Fruit fly (Drosophila melanogaster) whole organism, embryonic: ENCODE measurements around the gene CG17221.

ENCODE experiments used
- Aef1 ChIP-seq: fragments of 200-800 bp; sonication (Bioruptor generic); IDR thresholded peaks from 3 replicates; pipeline ENCODE4 v1.3.6; 2022; ENCODE audit warnings: missing biosample characterization, missing genetic modification characterization
- Asciz ChIP-seq: fragments of 200-800 bp; sonication (Bioruptor generic); optimal IDR thresholded peaks from 2 replicates; lab custom pipeline; 2017; ENCODE audit warnings: missing biosample characterization, mild to moderate bottlenecking, missing genetic modification characterization, missing genetic modification reagents
- Atf6 ChIP-seq: fragments of 200-800 bp; sonication (Bioruptor generic); IDR thresholded peaks from 2 replicates; pipeline ENCODE4 v1.3.6; 2022; ENCODE audit warnings: missing biosample characterization, missing genetic modification characterization
- Awh ChIP-seq: fragments of 200-800 bp; sonication (Bioruptor generic); IDR thresholded peaks from 2 replicates; pipeline ENCODE4, ENCODE4 v1.3.6; 2022; ENCODE audit warnings: missing biosample characterization, missing genetic modification characterization
- CG10366 ChIP-seq: fragments of 200-800 bp; sonication (Bioruptor generic); IDR thresholded peaks from 2 replicates; pipeline ENCODE4 v1.3.6; 2022; ENCODE audit warnings: missing biosample characterization, missing genetic modification characterization
- CG10959 ChIP-seq: fragments of 200-800 bp; sonication (Bioruptor generic); IDR thresholded peaks from 2 replicates; pipeline ENCODE4 v1.3.6; 2022; ENCODE audit warnings: missing biosample characterization, missing genetic modification characterization
- CG11093 ChIP-seq: fragments of 200-800 bp; sonication (Bioruptor generic); IDR thresholded peaks from 3 replicates; pipeline ENCODE4 v1.3.6; 2022; ENCODE audit warnings: missing biosample characterization, missing genetic modification characterization
- CG11247 ChIP-seq: fragments of 200-800 bp; sonication (Bioruptor generic); IDR thresholded peaks from 2 replicates; pipeline ENCODE4 v1.3.6; 2022; ENCODE audit warnings: missing biosample characterization, missing genetic modification characterization
- CG11398 ChIP-seq: fragments of 200-800 bp; sonication (Bioruptor generic); optimal IDR thresholded peaks from 2 replicates; lab custom pipeline; 2016; ENCODE audit warnings: missing biosample characterization, missing genetic modification characterization
- CG11723 ChIP-seq: fragments of 200-800 bp; sonication (Bioruptor generic); optimal IDR thresholded peaks from 2 replicates; lab custom pipeline; 2017; ENCODE audit warnings: missing biosample characterization, mild to moderate bottlenecking, missing genetic modification characterization
- CG12299 ChIP-seq: fragments of 200-800 bp; sonication (Bioruptor generic); optimal IDR thresholded peaks from 2 replicates; lab custom pipeline; 2018; ENCODE audit warnings: missing biosample characterization, mild to moderate bottlenecking, missing genetic modification characterization
- CG15479 ChIP-seq: fragments of 200-800 bp; sonication (Bioruptor generic); optimal IDR thresholded peaks from 3 replicates; lab custom pipeline; 2019; ENCODE audit warnings: missing biosample characterization, mild to moderate bottlenecking, missing genetic modification characterization, moderate library complexity
- CG1602 ChIP-seq: fragments of 200-800 bp; sonication (Bioruptor generic); optimal IDR thresholded peaks from 3 replicates; lab custom pipeline; 2016; ENCODE audit warnings: missing biosample characterization, missing genetic modification characterization
- CG18262 ChIP-seq: fragments of 200-800 bp; optimal IDR thresholded peaks from 3 replicates; lab custom pipeline; 2019; ENCODE audit warnings: missing biosample characterization, mild to moderate bottlenecking, missing genetic modification characterization, moderate library complexity
- CG2202 ChIP-seq: fragments of 200-800 bp; sonication (Bioruptor generic); optimal IDR thresholded peaks from 2 replicates; lab custom pipeline; 2018; ENCODE audit warnings: missing biosample characterization, mild to moderate bottlenecking, missing genetic modification characterization
- CG32772 ChIP-seq: fragments of 200-800 bp; sonication (Bioruptor generic); IDR thresholded peaks from 2 replicates; pipeline ENCODE4 v1.3.6; 2022; ENCODE audit warnings: missing biosample characterization, missing genetic modification characterization
- CG3847 ChIP-seq: fragments of 200-800 bp; sonication (Bioruptor generic); IDR thresholded peaks from 2 replicates; pipeline ENCODE4 v1.3.6; 2022; ENCODE audit warnings: missing biosample characterization, missing genetic modification characterization
- CG4282 ChIP-seq: fragments of 200-800 bp; sonication (Bioruptor generic); optimal IDR thresholded peaks from 2 replicates; lab custom pipeline; 2016; ENCODE audit warnings: missing biosample characterization, missing genetic modification characterization
- CG4707 ChIP-seq: fragments of 200-800 bp; sonication (Bioruptor generic); optimal IDR thresholded peaks from 2 replicates; lab custom pipeline; 2018; ENCODE audit warnings: missing biosample characterization, mild to moderate bottlenecking, missing genetic modification characterization, moderate library complexity
- CG4854 ChIP-seq: fragments of 200-800 bp; sonication (Bioruptor generic); optimal IDR thresholded peaks from 2 replicates; lab custom pipeline; 2016; ENCODE audit warnings: missing biosample characterization, missing genetic modification characterization, inconsistent platforms
- CG7357 ChIP-seq: fragments of 200-800 bp; sonication (Bioruptor generic); IDR thresholded peaks from 3 replicates; pipeline ENCODE4 v1.3.6; 2022; ENCODE audit warnings: missing biosample characterization, missing genetic modification characterization
- CG7987 ChIP-seq: fragments of 200-800 bp; sonication (Bioruptor generic); optimal IDR thresholded peaks from 2 replicates; lab custom pipeline; 2018; ENCODE audit warnings: missing biosample characterization, mild to moderate bottlenecking, missing genetic modification characterization, moderate library complexity
- CG8281 ChIP-seq: fragments of 200-800 bp; sonication (Bioruptor generic); optimal IDR thresholded peaks from 2 replicates; lab custom pipeline; 2018; ENCODE audit warnings: missing biosample characterization, mild to moderate bottlenecking, missing genetic modification characterization, moderate library complexity
- CHES-1-like ChIP-seq: fragments of 200-800 bp; sonication (Bioruptor generic); optimal IDR thresholded peaks from 2 replicates; lab custom pipeline; 2016; ENCODE audit warnings: missing biosample characterization, missing genetic modification characterization
- Dbx ChIP-seq: fragments of 200-800 bp; sonication (Bioruptor generic); IDR thresholded peaks from 3 replicates; pipeline ENCODE4 v1.3.6; 2022; ENCODE audit warnings: missing biosample characterization, missing genetic modification characterization
- Dll ChIP-seq: fragments of 200-800 bp; sonication (Bioruptor generic); IDR thresholded peaks from 4 replicates; pipeline ENCODE4 v1.3.6; 2022; ENCODE audit warnings: missing biosample characterization, missing genetic modification characterization; ENCODE audit not compliant: partially characterized antibody
- Doc3 ChIP-seq: fragments of 200-800 bp; sonication (Bioruptor generic); IDR thresholded peaks from 3 replicates; pipeline ENCODE4 v1.3.6; 2022; ENCODE audit warnings: missing biosample characterization, missing genetic modification characterization; ENCODE audit not compliant: partially characterized antibody
- Dp ChIP-seq: fragments of 200-800 bp; sonication (Bioruptor generic); optimal IDR thresholded peaks from 2 replicates; lab custom pipeline; 2018; ENCODE audit warnings: missing biosample characterization, mild to moderate bottlenecking, missing genetic modification characterization, moderate library complexity
- Drgx ChIP-seq: fragments of 200-800 bp; sonication (Bioruptor generic); IDR thresholded peaks from 2 replicates; pipeline ENCODE4 v1.3.6; 2022; ENCODE audit warnings: missing biosample characterization, missing genetic modification characterization
- ERR ChIP-seq: fragments of 200-800 bp; sonication (Bioruptor generic); optimal IDR thresholded peaks from 2 replicates; lab custom pipeline; 2016; ENCODE audit warnings: missing biosample characterization, missing genetic modification characterization
- Gsc ChIP-seq: fragments of 200-800 bp; sonication (Bioruptor generic); IDR thresholded peaks from 2 replicates; pipeline ENCODE4 v1.3.6; 2022; ENCODE audit warnings: missing biosample characterization, missing genetic modification characterization
- MESR4 ChIP-seq: fragments of 200-800 bp; sonication (Bioruptor generic); optimal IDR thresholded peaks from 2 replicates; lab custom pipeline; 2018; ENCODE audit warnings: missing biosample characterization, mild to moderate bottlenecking, missing genetic modification characterization, moderate library complexity
- Med ChIP-seq: fragments of 200-800 bp; sonication (Bioruptor generic); peaks from one replicate; lab custom pipeline; 2016; ENCODE audit warnings: missing biosample characterization, missing genetic modification characterization, mild to moderate bottlenecking, inconsistent platforms, moderate library complexity
- NC2β ChIP-seq: fragments of 200-800 bp; sonication (Bioruptor generic); optimal IDR thresholded peaks from 2 replicates; lab custom pipeline; 2016; ENCODE audit warnings: missing biosample characterization, missing genetic modification characterization
- Scr ChIP-seq: fragments of 200-800 bp; sonication (Bioruptor generic); IDR thresholded peaks from 2 replicates; pipeline ENCODE4 v1.3.6; 2022; ENCODE audit warnings: missing biosample characterization, missing genetic modification characterization; ENCODE audit not compliant: partially characterized antibody
- Trl ChIP-seq, 3 experiments: fragments of >200 bp in 2 of 3; fragments of 200-800 bp in 1 of 3; sonication (Bioruptor generic) in 1 of 3; optimal IDR thresholded peaks; 2 replicates in 1 of 3; 3 replicates in 2 of 3; lab custom pipeline; 2016 to 2017; ENCODE audit warnings: missing biosample characterization in 1 of 3, missing genetic modification characterization in 1 of 3
- az2 ChIP-seq: fragments of 200-800 bp; sonication (Bioruptor generic); optimal IDR thresholded peaks from 3 replicates; lab custom pipeline; 2016; ENCODE audit warnings: missing biosample characterization, missing genetic modification characterization
- bsh ChIP-seq, 2 experiments: fragments of 200-800 bp; sonication (Bioruptor generic); optimal IDR thresholded peaks; 2 replicates each; lab custom pipeline; 2017 to 2018; ENCODE audit warnings: mild to moderate bottlenecking in 2 of 2, missing biosample characterization in 2 of 2, missing genetic modification characterization in 2 of 2, moderate library complexity in 1 of 2
- chif ChIP-seq, 2 experiments: fragments of 200-800 bp; sonication (Bioruptor generic); optimal IDR thresholded peaks; 3 replicates each; lab custom pipeline; 2016; ENCODE audit warnings: missing biosample characterization in 2 of 2, missing genetic modification characterization in 2 of 2
- dimm ChIP-seq: fragments of 200-800 bp; sonication (Bioruptor generic); IDR thresholded peaks from 2 replicates; pipeline ENCODE4 v1.3.6; 2022; ENCODE audit warnings: missing biosample characterization, missing genetic modification characterization
- disco-r ChIP-seq: fragments of 200-800 bp; sonication (Bioruptor generic); optimal IDR thresholded peaks from 2 replicates; lab custom pipeline; 2016; ENCODE audit warnings: missing biosample characterization, missing genetic modification characterization
- fd3F ChIP-seq: fragments of 200-800 bp; sonication (Bioruptor generic); optimal IDR thresholded peaks from 2 replicates; lab custom pipeline; 2018; ENCODE audit warnings: missing biosample characterization, mild to moderate bottlenecking, missing genetic modification characterization, moderate library complexity
- gem ChIP-seq: fragments of 200-800 bp; sonication (Bioruptor generic); optimal IDR thresholded peaks from 2 replicates; lab custom pipeline; 2019; ENCODE audit warnings: missing biosample characterization, mild to moderate bottlenecking, missing genetic modification characterization, moderate library complexity
- ham ChIP-seq: fragments of 200-800 bp; sonication (Bioruptor generic); IDR thresholded peaks from 2 replicates; pipeline ENCODE4 v1.3.6; 2022; ENCODE audit warnings: missing biosample characterization, missing genetic modification characterization
- hb ChIP-seq: fragments of 200-800 bp; sonication (Bioruptor generic); IDR thresholded peaks from 3 replicates; pipeline ENCODE4 v1.3.6; 2022; ENCODE audit warnings: missing biosample characterization, missing genetic modification characterization; ENCODE audit not compliant: partially characterized antibody
- mirr ChIP-seq: fragments of 200-800 bp; sonication (Bioruptor generic); optimal IDR thresholded peaks from 3 replicates; lab custom pipeline; 2018; ENCODE audit warnings: missing biosample characterization, mild to moderate bottlenecking, missing genetic modification characterization
- org-1 ChIP-seq: fragments of 200-800 bp; sonication (Bioruptor generic); optimal IDR thresholded peaks from 2 replicates; lab custom pipeline; 2017; ENCODE audit warnings: missing biosample characterization, missing genetic modification characterization
- sima ChIP-seq: fragments of 200-800 bp; sonication (Bioruptor generic); optimal IDR thresholded peaks from 2 replicates; lab custom pipeline; 2016; ENCODE audit warnings: missing biosample characterization, missing genetic modification characterization
- sob ChIP-seq: fragments of 200-800 bp; sonication (Bioruptor generic); IDR thresholded peaks from 2 replicates; pipeline ENCODE4 v1.3.6; 2022; ENCODE audit warnings: missing biosample characterization, missing genetic modification characterization
- toy ChIP-seq: fragments of 200-800 bp; sonication (Bioruptor generic); IDR thresholded peaks from 2 replicates; pipeline ENCODE4 v1.3.6; 2022; ENCODE audit warnings: missing biosample characterization, missing genetic modification characterization

CG17221 gene

DNA sequence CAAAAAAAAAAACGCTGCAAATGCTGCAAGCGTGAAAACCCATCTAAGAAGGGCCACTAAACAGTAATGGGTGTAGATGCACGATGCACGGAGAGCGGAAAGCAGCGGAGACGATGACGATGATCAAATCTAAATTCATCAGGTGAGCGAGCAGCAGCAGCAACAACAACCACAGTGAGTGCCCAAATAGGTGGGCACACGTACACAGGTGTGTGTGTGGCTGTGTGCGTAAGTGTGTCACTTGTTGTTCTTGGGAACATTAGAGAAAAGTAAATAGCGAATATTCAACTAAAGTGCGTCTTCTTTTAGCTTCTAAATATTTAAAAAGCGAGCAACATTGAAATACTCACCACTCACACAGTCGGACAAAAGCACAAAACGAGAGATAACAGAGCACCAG is 46.5 kb upstream of the CG17221 start (continued):
- no peak for TF ChIP-seq CG15479 (GFP tag; lab: Kevin White, UChicago)
- no peak for TF ChIP-seq chif (GFP tag; optimal IDR thresholded peaks at IDR 0.05; lab: Kevin White, UChicago)
- TF ChIP-seq CG10959, result no peak
- no peak for TF ChIP-seq hb (GFP tag; lab: Robert Waterston, UW)
- TF ChIP-seq CHES-1-like (GFP tag; lab: Kevin White, UChicago), result peak; percentile 5
- no peak for TF ChIP-seq NC2β (GFP tag; lab: Kevin White, UChicago)
- no peak for TF ChIP-seq CG11398
- TF ChIP-seq CG4707 (GFP tag; lab: Kevin White, UChicago), result no peak
- no peak for TF ChIP-seq fd3F (GFP tag; lab: Kevin White, UChicago)
- TF ChIP-seq Aef1 (GFP tag; lab: Robert Waterston, UW), result 0 out of 3 replicates have a peak, but pooled peaks have one; percentile 29
- TF ChIP-seq Doc3 (GFP tag; lab: Robert Waterston, UW), result no peak
- no peak for TF ChIP-seq Drgx (GFP tag; lab: Robert Waterston, UW)
- TF ChIP-seq CG11247 (GFP tag; lab: Robert Waterston, UW), result no peak
- TF ChIP-seq mirr (GFP tag; lab: Kevin White, UChicago), result peak; percentile 41
- peak; percentile 30 for TF ChIP-seq MESR4 (GFP tag; lab: Kevin White, UChicago)

DNA sequence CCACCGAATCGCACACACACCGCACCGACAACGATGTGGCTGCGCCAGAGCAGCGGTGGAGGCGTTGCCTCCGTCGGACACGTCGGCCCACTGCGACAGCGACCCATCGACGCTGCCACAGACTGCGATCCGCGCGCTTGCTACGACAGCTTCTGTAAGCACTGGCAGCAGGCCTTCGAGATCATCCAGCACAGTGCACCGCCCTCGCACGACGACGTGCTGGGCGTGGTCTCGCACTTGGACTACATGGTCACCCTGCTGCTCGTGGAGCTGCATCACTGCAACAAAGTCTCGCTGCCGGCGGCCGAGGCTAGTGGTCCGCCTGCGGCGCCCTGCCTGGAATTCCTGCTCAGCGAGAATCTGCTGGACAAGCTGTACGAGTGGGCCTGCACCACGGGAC is 46.1 kb upstream of the CG17221 start:
- no peak for TF ChIP-seq CG11723 (GFP tag; lab: Kevin White, UChicago)
- TF ChIP-seq CG2202 (tag; lab: Kevin White, UChicago), result no peak
- TF ChIP-seq Gsc (GFP tag; lab: Robert Waterston, UW), result no peak
- TF ChIP-seq Awh (GFP tag; lab: Robert Waterston, UW), result peak; percentile 52; the same call in 1 of the 2 replicates
- no peak for TF ChIP-seq disco-r (GFP tag; lab: Kevin White, UChicago)
- no peak for TF ChIP-seq CG32772 (GFP tag; lab: Robert Waterston, UW)
- no peak for TF ChIP-seq ham (GFP tag; lab: Robert Waterston, UW)
- peak; percentile 44 for TF ChIP-seq Med
- no peak for TF ChIP-seq CG8281 (tag; lab: Kevin White, UChicago)
- 0 out of 2 replicates have a peak, but pooled peaks have one; percentile 20 for TF ChIP-seq toy
- TF ChIP-seq Scr, result no peak
- TF ChIP-seq CG3847, result no peak
- no peak for TF ChIP-seq Dp
- peak; percentile 22; the same call in 1 of the 3 replicates for TF ChIP-seq Dbx (GFP tag; lab: Robert Waterston, UW)
- TF ChIP-seq Atf6 (GFP tag; lab: Robert Waterston, UW), result no peak
- TF ChIP-seq org-1, result no peak
- 0 out of 3 replicates have a peak, but pooled peaks have one; percentile 21 for TF ChIP-seq CG11093 (GFP tag; lab: Robert Waterston, UW)
- TF ChIP-seq CG18262 (tag; lab: Kevin White, UChicago), result no peak
- no peak for TF ChIP-seq sima (GFP tag; lab: Kevin White, UChicago)
- TF ChIP-seq CG4854 (GFP tag; lab: Kevin White, UChicago), result no peak
- no peak for TF ChIP-seq Dll (GFP tag; lab: Robert Waterston, UW)
- TF ChIP-seq ERR (GFP tag; lab: Kevin White, UChicago), result no peak
- no peak for TF ChIP-seq CG7987 (GFP tag; lab: Kevin White, UChicago)
- no peak for TF ChIP-seq CG10366 (GFP tag; lab: Robert Waterston, UW)
- TF ChIP-seq CG1602 (GFP tag; lab: Kevin White, UChicago), result no peak
- no peak for TF ChIP-seq dimm
- TF ChIP-seq CG12299 (tag; lab: Kevin White, UChicago), result no peak
- TF ChIP-seq bsh (GFP tag; optimal IDR thresholded peaks at IDR 0.05; lab: Kevin White, UChicago), result no peak
- TF ChIP-seq gem (tag; lab: Kevin White, UChicago), result no peak
- TF ChIP-seq sob, result no peak
- TF ChIP-seq CG7357 (GFP tag; lab: Robert Waterston, UW), result 0 out of 3 replicates have a peak, but pooled peaks have one; percentile 15
- no peak for TF ChIP-seq az2
- TF ChIP-seq Asciz (GFP tag; lab: Kevin White, UChicago), result no peak
- no peak for TF ChIP-seq CG4282 (GFP tag; lab: Kevin White, UChicago)
- TF ChIP-seq Doc3 (GFP tag; lab: Robert Waterston, UW), result no peak
- no peak for TF ChIP-seq Trl (optimal IDR thresholded peaks at IDR 0.05; lab: Kevin White, UChicago)
- no peak for TF ChIP-seq Trl (GFP tag; optimal IDR thresholded peaks at IDR 0.05; lab: Kevin White, UChicago)
